Worm (Caenorhabditis elegans): ENCODE data around the gene nxf-2.
A peak's percentile ranks its signal among the peaks of the same experiment; 100 is the strongest.

Gene nxf-2

ce11 chrV:14422317-14422716 is 4.7 kb upstream of the nxf-2 start, which contains the start of gene pas-1:
TSS of gene pas-1 (minus strand) at chrV:14422618.
- TF ChIP-seq hmg-11 (tag; optimal IDR thresholded peaks at IDR 0.05) (no peak), ceh-28 (tag; optimal IDR thresholded peaks at IDR 0.05) (no peak), fkh-10 (GFP tag; optimal IDR thresholded peaks at IDR 0.05) (no peak), ceh-16 (tag; optimal IDR thresholded peaks at IDR 0.05) (no peak), elt-2 (tag; optimal IDR thresholded peaks at IDR 0.05) (peak; percentile 6), daf-12 (tag; optimal IDR thresholded peaks at IDR 0.05) (no peak), mdl-1 (tag; optimal IDR thresholded peaks at IDR 0.05) (no peak)

ce11 chrV:14421325-14421724 is 3.7 kb upstream of the nxf-2 start, which contains the start of gene dhs-22:
TSS of gene dhs-22 (minus strand) at chrV:14421440.
- TF ChIP-seq pha-4 (tag; optimal IDR thresholded peaks at IDR 0.05) (peak; percentile 10), egl-27 (tag; optimal IDR thresholded peaks at IDR 0.05) (no peak), elt-2 (tag; optimal IDR thresholded peaks at IDR 0.05) (peak; percentile 36), unc-39 (tag; optimal IDR thresholded peaks at IDR 0.05) (no peak), nhr-12 (tag; optimal IDR thresholded peaks at IDR 0.05) (no peak)

ce11 chrV:14419855-14420254 is 2.2 kb upstream of the nxf-2 start:
- TF ChIP-seq nhr-67 (tag; optimal IDR thresholded peaks at IDR 0.05) (no peak), elt-3 (tag; optimal IDR thresholded peaks at IDR 0.05) (no peak), unc-62 (GFP tag; optimal IDR thresholded peaks at IDR 0.05) (no peak), nfya-1 (tag; optimal IDR thresholded peaks at IDR 0.05; ENCODE audit: insufficient read depth) (no peak), fkh-10 (GFP tag; optimal IDR thresholded peaks at IDR 0.05) (no peak)

ce11 chrV:14414964-14415564 is 2.6 kb downstream of the nxf-2 start, which contains the start of the genes nxf-1 and C15H11.11:
TSS of gene nxf-1 (minus strand) at chrV:14415014.
TSS of gene C15H11.11 (plus strand) at chrV:14415499.
- TF ChIP-seq ceh-82 (tag; optimal IDR thresholded peaks at IDR 0.05): no peak
- no peak for TF ChIP-seq egl-27 (tag; optimal IDR thresholded peaks at IDR 0.05)
- peak; percentile 68 for TF ChIP-seq pqm-1 (tag; optimal IDR thresholded peaks at IDR 0.05)
- peak; percentile 60 for TF ChIP-seq nfya-1 (tag; optimal IDR thresholded peaks at IDR 0.05; ENCODE audit: insufficient read depth)
- no peak for TF ChIP-seq sea-2 (GFP tag; optimal IDR thresholded peaks at IDR 0.05)
- TF ChIP-seq egl-5 (tag; optimal IDR thresholded peaks at IDR 0.05): peak; percentile 79
- TF ChIP-seq skn-1 (tag; optimal IDR thresholded peaks at IDR 0.05): peak; percentile 28
- TF ChIP-seq nhr-11 (tag; optimal IDR thresholded peaks at IDR 0.05): no peak
- no peak for TF ChIP-seq unc-39 (tag; optimal IDR thresholded peaks at IDR 0.05)
- TF ChIP-seq ZK546.5 (tag; optimal IDR thresholded peaks at IDR 0.05): no peak
- peak; percentile 58 for TF ChIP-seq ceh-28 (tag; optimal IDR thresholded peaks at IDR 0.05)
- TF ChIP-seq elt-3 (tag; optimal IDR thresholded peaks at IDR 0.05): no peak
- no peak for TF ChIP-seq nhr-76 (tag; optimal IDR thresholded peaks at IDR 0.05)
- no peak for TF ChIP-seq R02D3.7 (tag; optimal IDR thresholded peaks at IDR 0.05)
- TF ChIP-seq mdl-1 (tag; optimal IDR thresholded peaks at IDR 0.05): no peak
- TF ChIP-seq eor-1 (tag; optimal IDR thresholded peaks at IDR 0.05): no peak
- TF ChIP-seq fos-1 (tag; optimal IDR thresholded peaks at IDR 0.05): no peak
- TF ChIP-seq ceh-16 (tag; optimal IDR thresholded peaks at IDR 0.05): no peak
- TF ChIP-seq tbx-2 (tag; optimal IDR thresholded peaks at IDR 0.05): no peak
- TF ChIP-seq nhr-67 (tag; optimal IDR thresholded peaks at IDR 0.05): no peak
- peak; percentile 73 for TF ChIP-seq hmg-11 (tag; optimal IDR thresholded peaks at IDR 0.05)
- no peak for TF ChIP-seq ceh-9 (tag; optimal IDR thresholded peaks at IDR 0.05)
- TF ChIP-seq ama-1 (optimal IDR thresholded peaks at IDR 0.05): peak; percentile 61
- no peak for TF ChIP-seq ztf-11 (tag; optimal IDR thresholded peaks at IDR 0.05)
- peak; percentile 40 for TF ChIP-seq nhr-43 (tag; optimal IDR thresholded peaks at IDR 0.05; ENCODE audit: poor library complexity, severe bottlenecking)
- peak; percentile 51 for TF ChIP-seq nhr-23 (tag; optimal IDR thresholded peaks at IDR 0.05)
- no peak for TF ChIP-seq fkh-10 (GFP tag; optimal IDR thresholded peaks at IDR 0.05)
- no peak for TF ChIP-seq ztf-4 (tag; optimal IDR thresholded peaks at IDR 0.05)
- TF ChIP-seq pha-4 (tag; optimal IDR thresholded peaks at IDR 0.05): peak; percentile 88
- TF ChIP-seq lin-39 (tag; optimal IDR thresholded peaks at IDR 0.05): no peak
- TF ChIP-seq nhr-237 (tag; optimal IDR thresholded peaks at IDR 0.05): no peak
- TF ChIP-seq nhr-77 (tag; optimal IDR thresholded peaks at IDR 0.05): no peak
- no peak for TF ChIP-seq elt-1 (tag; optimal IDR thresholded peaks at IDR 0.05)
- peak; percentile 44 for TF ChIP-seq nhr-25 (tag; optimal IDR thresholded peaks at IDR 0.05)
- no peak for TF ChIP-seq aly-2 (tag; optimal IDR thresholded peaks at IDR 0.05)
- no peak for TF ChIP-seq mml-1 (tag; optimal IDR thresholded peaks at IDR 0.05)
- TF ChIP-seq zag-1 (tag; optimal IDR thresholded peaks at IDR 0.05): no peak
- TF ChIP-seq nhr-12 (tag; optimal IDR thresholded peaks at IDR 0.05): no peak
- no peak for TF ChIP-seq daf-12 (tag; optimal IDR thresholded peaks at IDR 0.05)
- no peak for TF ChIP-seq nhr-28 (tag; optimal IDR thresholded peaks at IDR 0.05)
- TF ChIP-seq jun-1 (tag; optimal IDR thresholded peaks at IDR 0.05): peak; percentile 79
- no peak for TF ChIP-seq fkh-2 (tag; optimal IDR thresholded peaks at IDR 0.05)
- TF ChIP-seq elt-2 (tag; optimal IDR thresholded peaks at IDR 0.05): peak; percentile 77
- peak; percentile 56 for TF ChIP-seq lin-15B (tag; optimal IDR thresholded peaks at IDR 0.05)
- TF ChIP-seq unc-62 (GFP tag; optimal IDR thresholded peaks at IDR 0.05): no peak
